In the genomic region with DNA sequence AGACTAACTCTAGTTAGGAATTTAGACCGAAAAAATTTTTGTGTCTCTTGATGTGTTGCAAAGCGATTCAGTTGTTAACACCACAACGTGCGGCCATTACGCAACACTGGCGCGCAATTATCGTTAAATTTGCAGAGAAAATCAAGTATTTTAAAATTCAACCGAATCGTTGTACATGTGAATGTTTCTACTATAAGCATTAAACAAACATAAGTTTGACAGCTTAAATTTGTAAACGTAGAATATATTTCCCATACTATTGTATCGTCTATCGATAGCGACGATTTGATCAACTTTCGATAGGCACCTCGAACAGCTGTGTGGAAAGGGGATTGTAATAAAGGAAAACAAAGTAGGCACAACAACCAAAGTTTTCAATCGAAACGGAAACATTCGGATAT, we compare ENCODE assay signal across 4 fruit fly cellular contexts.
TF ChIP-seq lines count a peak whose summit lies in the region.

Usp30 (minus strand) TSS at position 245 of the 401 bp plus-strand sequence.
CG16721 (plus strand) TSS at position 327 of the 401 bp plus-strand sequence.

TF ChIP-seq in whole organism, adult, 20 proteins besides CTCF, POLR2A, EP300 and RAD21 (continued from another document):
- TF ChIP-seq CG7045 (GFP tag; optimal IDR thresholded peaks at IDR 0.05; lab: Kevin White, UChicago) (peak; percentile 22), Crg-1 (GFP tag; optimal IDR thresholded peaks at IDR 0.05; lab: Kevin White, UChicago) (peak; percentile 95), Hr96 (GFP tag; optimal IDR thresholded peaks at IDR 0.05; lab: Kevin White, UChicago) (no peak), CG12768 (GFP tag; optimal IDR thresholded peaks at IDR 0.05; lab: Kevin White, UChicago) (peak; percentile 68)

TF ChIP-seq in whole organism, embryonic, 481 proteins besides CTCF, POLR2A, EP300 and RAD21 (continued from another document and continues in another):
- TF ChIP-seq bcd (GFP tag; optimal IDR thresholded peaks at IDR 0.05; lab: Kevin White, UChicago) (no peak), vvl (GFP tag; IDR thresholded peaks at IDR 0.05; lab: Robert Waterston, UW) (peak; percentile 74), Lim3 (GFP tag; IDR thresholded peaks at IDR 0.05; lab: Robert Waterston, UW) (no peak), CG7928 (GFP tag; optimal IDR thresholded peaks at IDR 0.05; lab: Kevin White, UChicago) (no peak), CG11504 (tag; optimal IDR thresholded peaks at IDR 0.05; lab: Kevin White, UChicago) (no peak), pnt (GFP tag; optimal IDR thresholded peaks at IDR 0.05; lab: Kevin White, UChicago) (no peak), aop (GFP tag; IDR thresholded peaks at IDR 0.05; lab: Robert Waterston, UW) (no peak), sd (tag; optimal IDR thresholded peaks at IDR 0.05; lab: Kevin White, UChicago) (no peak), CG33557 (GFP tag; optimal IDR thresholded peaks at IDR 0.05; lab: Kevin White, UChicago) (peak; percentile 21), sna (GFP tag; IDR thresholded peaks at IDR 0.05; lab: Robert Waterston, UW; ENCODE audit: partially characterized antibody) (peak; percentile 84), lov (optimal IDR thresholded peaks at IDR 0.05; lab: Kevin White, UChicago) (no peak), lov (GFP tag; IDR thresholded peaks at IDR 0.05; lab: Robert Waterston, UW) (no peak), nmo (GFP tag; optimal IDR thresholded peaks at IDR 0.05; lab: Kevin White, UChicago) (peak; percentile 13), Dip2 (GFP tag; IDR thresholded peaks at IDR 0.05; lab: Robert Waterston, UW) (no peak), sr (GFP tag; IDR thresholded peaks at IDR 0.05; lab: Robert Waterston, UW) (no peak), Drgx (GFP tag; IDR thresholded peaks at IDR 0.05; lab: Robert Waterston, UW) (no peak), ash1 (GFP tag; optimal IDR thresholded peaks at IDR 0.05; lab: Kevin White, UChicago) (no peak), CG9609 (GFP tag; optimal IDR thresholded peaks at IDR 0.05; lab: Kevin White, UChicago) (peak; percentile 57), Antp (GFP tag; optimal IDR thresholded peaks at IDR 0.05; lab: Kevin White, UChicago) (peak; percentile 69), Dbx (GFP tag; IDR thresholded peaks at IDR 0.05; lab: Robert Waterston, UW) (peak; percentile 51; the same call in 2 of the 3 replicates), TFAM (GFP tag; optimal IDR thresholded peaks at IDR 0.05; lab: Kevin White, UChicago) (no peak), CG8089 (GFP tag; optimal IDR thresholded peaks at IDR 0.05; lab: Kevin White, UChicago) (no peak), mirr (GFP tag; optimal IDR thresholded peaks at IDR 0.05; lab: Kevin White, UChicago) (peak; percentile 43), CG11085 (GFP tag; IDR thresholded peaks at IDR 0.05; lab: Robert Waterston, UW) (no peak), Neu2 (GFP tag; optimal IDR thresholded peaks at IDR 0.05; lab: Kevin White, UChicago; ENCODE audit: borderline replicate concordance) (no peak), CG12219 (GFP tag; optimal IDR thresholded peaks at IDR 0.05; lab: Kevin White, UChicago) (peak; percentile 1), zen (tag; optimal IDR thresholded peaks at IDR 0.05; lab: Kevin White, UChicago) (peak; percentile 26), zfh2 (GFP tag; optimal IDR thresholded peaks at IDR 0.05; lab: Kevin White, UChicago) (peak; percentile 76), CG15269 (tag; optimal IDR thresholded peaks at IDR 0.05; lab: Kevin White, UChicago) (peak; percentile 30), slp2 (GFP tag; optimal IDR thresholded peaks at IDR 0.05; lab: Kevin White, UChicago) (peak; percentile 14), CG6765 (GFP tag; optimal IDR thresholded peaks at IDR 0.05; lab: Kevin White, UChicago) (peak; percentile 8), pros (GFP tag; optimal IDR thresholded peaks at IDR 0.05; lab: Kevin White, UChicago) (no peak), CG17359 (tag; optimal IDR thresholded peaks at IDR 0.05; lab: Kevin White, UChicago) (peak; percentile 24), CG4424 (GFP tag; optimal IDR thresholded peaks at IDR 0.05; lab: Kevin White, UChicago) (peak; percentile 41), grau (tag; optimal IDR thresholded peaks at IDR 0.05; lab: Kevin White, UChicago) (peak; percentile 50), CG30020 (tag; optimal IDR thresholded peaks at IDR 0.05; lab: Kevin White, UChicago) (peak; percentile 33), Dref (GFP tag; IDR thresholded peaks at IDR 0.05; lab: Robert Waterston, UW) (peak; percentile 64), yki (optimal IDR thresholded peaks at IDR 0.05; lab: Kevin White, UChicago) (no peak), D19B (GFP tag; optimal IDR thresholded peaks at IDR 0.05; lab: Kevin White, UChicago) (no peak), CG18619 (GFP tag; optimal IDR thresholded peaks at IDR 0.05; lab: Kevin White, UChicago) (no peak), Gsc (GFP tag; IDR thresholded peaks at IDR 0.05; lab: Robert Waterston, UW) (no peak), CG34376 (GFP tag; optimal IDR thresholded peaks at IDR 0.05; lab: Kevin White, UChicago) (peak; percentile 46)

TF ChIP-seq in whole organism, prepupa, 60 proteins besides CTCF, POLR2A, EP300 and RAD21 (continued from another document):
- peak; percentile 8 for TF ChIP-seq CG8632 (GFP tag; optimal IDR thresholded peaks at IDR 0.05; lab: Kevin White, UChicago)
- TF ChIP-seq net (GFP tag; optimal IDR thresholded peaks at IDR 0.05; lab: Kevin White, UChicago): no peak
- peak; percentile 23 for TF ChIP-seq CG11762 (GFP tag; optimal IDR thresholded peaks at IDR 0.05; lab: Kevin White, UChicago; ENCODE audit: insufficient read depth)
- TF ChIP-seq CG8319 (GFP tag; optimal IDR thresholded peaks at IDR 0.05; lab: Kevin White, UChicago): peak; percentile 4
- peak; percentile 57 for TF ChIP-seq Met (GFP tag; optimal IDR thresholded peaks at IDR 0.05; lab: Kevin White, UChicago)
- peak; percentile 30 for TF ChIP-seq fd85E (GFP tag; optimal IDR thresholded peaks at IDR 0.05; lab: Kevin White, UChicago)
- peak; percentile 20 for TF ChIP-seq CG3032 (tag; optimal IDR thresholded peaks at IDR 0.05; lab: Kevin White, UChicago)
- peak; percentile 20 for TF ChIP-seq fd59A (GFP tag; optimal IDR thresholded peaks at IDR 0.05; lab: Kevin White, UChicago)
- peak; percentile 7 for TF ChIP-seq CG7368 (GFP tag; optimal IDR thresholded peaks at IDR 0.05; lab: Kevin White, UChicago)
- peak; percentile 77 for TF ChIP-seq dsx (GFP tag; optimal IDR thresholded peaks at IDR 0.05; lab: Kevin White, UChicago; ENCODE audit: poor library complexity, severe bottlenecking)
- peak; percentile 10 for TF ChIP-seq CG34406 (GFP tag; optimal IDR thresholded peaks at IDR 0.05; lab: Kevin White, UChicago)
- no peak for TF ChIP-seq Eip93F (GFP tag; optimal IDR thresholded peaks at IDR 0.05; lab: Kevin White, UChicago)
- TF ChIP-seq acj6 (GFP tag; optimal IDR thresholded peaks at IDR 0.05; lab: Kevin White, UChicago): peak; percentile 33
- peak; percentile 51 for TF ChIP-seq CG3919 (GFP tag; optimal IDR thresholded peaks at IDR 0.05; lab: Kevin White, UChicago)
- TF ChIP-seq CG6163 (GFP tag; IDR thresholded peaks at IDR 0.05; lab: Robert Waterston, UW): peak; percentile 61; the same call in 2 of the 3 replicates
- TF ChIP-seq CG11294 (GFP tag; IDR thresholded peaks at IDR 0.05; lab: Robert Waterston, UW): no peak
- TF ChIP-seq cyc (GFP tag; optimal IDR thresholded peaks at IDR 0.05; lab: Kevin White, UChicago): peak; percentile 61
- TF ChIP-seq Eip75B (GFP tag; optimal IDR thresholded peaks at IDR 0.05; lab: Kevin White, UChicago): no peak
- TF ChIP-seq Ets96B (tag; optimal IDR thresholded peaks at IDR 0.05; lab: Kevin White, UChicago): peak; percentile 6
TF ChIP-seq in whole organism, prepupa: peak in this region for 28.

TF ChIP-seq in whole organism, wandering third instar larva, 38 proteins besides CTCF, POLR2A, EP300 and RAD21 (continued from another document):
- TF ChIP-seq br (GFP tag; optimal IDR thresholded peaks at IDR 0.05; lab: Kevin White, UChicago) (peak; percentile 68), rgr (GFP tag; optimal IDR thresholded peaks at IDR 0.05; lab: Kevin White, UChicago) (peak; percentile 80), Hr78 (GFP tag; optimal IDR thresholded peaks at IDR 0.05; lab: Kevin White, UChicago) (no peak), dl (GFP tag; optimal IDR thresholded peaks at IDR 0.05; lab: Kevin White, UChicago; ENCODE audit: insufficient read depth in 1 of 2, partially characterized antibody in 2 of 2) (no peak), CG9705 (GFP tag; optimal IDR thresholded peaks at IDR 0.05; lab: Kevin White, UChicago) (peak; percentile 31), N (GFP tag; optimal IDR thresholded peaks at IDR 0.05; lab: Kevin White, UChicago) (no peak), OdsH (GFP tag; optimal IDR thresholded peaks at IDR 0.05; lab: Kevin White, UChicago) (peak; percentile 65), jim (GFP tag; optimal IDR thresholded peaks at IDR 0.05; lab: Kevin White, UChicago) (no peak), dmrt93B (GFP tag; optimal IDR thresholded peaks at IDR 0.05; lab: Kevin White, UChicago) (no peak), HLH106 (tag; optimal IDR thresholded peaks at IDR 0.05; lab: Kevin White, UChicago) (peak; percentile 55)
